Fruit fly (Drosophila melanogaster): ENCODE data around the gene CG32240.

The CG32240 gene

dm6 chr3L:4360376-4360703 is 21.1 kb downstream of the CG32240 start:
- TF ChIP-seq CG6163 (GFP tag; IDR thresholded peaks at IDR 0.05) (0 out of 3 replicates have a peak, but pooled peaks have one; percentile 16), fkh (GFP tag; optimal IDR thresholded peaks at IDR 0.05) (peak; percentile 20), CG34406 (GFP tag; optimal IDR thresholded peaks at IDR 0.05) (no peak), ss (GFP tag; optimal IDR thresholded peaks at IDR 0.05) (peak in 1 of 2 experiments; percentile 15), Eip78C (GFP tag) (peak; percentile 52), CG6854 (GFP tag; optimal IDR thresholded peaks at IDR 0.05) (peak; percentile 12), Hr4 (GFP tag; optimal IDR thresholded peaks at IDR 0.05) (no peak)

- TF ChIP-seq CG1621 (tag; optimal IDR thresholded peaks at IDR 0.05) (no peak), esn (GFP tag; optimal IDR thresholded peaks at IDR 0.05) (no peak), CG8632 (GFP tag; optimal IDR thresholded peaks at IDR 0.05) (no peak)
These were observed 21.6 kb downstream of the CG32240 start for dm6 chr3L:4359688-4360375.

dm6 chr3L:4357705-4358131 is 23.7 kb downstream of the CG32240 start:
- TF ChIP-seq Eip75B (GFP tag; optimal IDR thresholded peaks at IDR 0.05): no peak
- TF ChIP-seq CG6163 (GFP tag; IDR thresholded peaks at IDR 0.05): no peak
- TF ChIP-seq CG9139 (GFP tag; optimal IDR thresholded peaks at IDR 0.05): no peak
- TF ChIP-seq fd59A (GFP tag; optimal IDR thresholded peaks at IDR 0.05): no peak
- TF ChIP-seq cyc (GFP tag; optimal IDR thresholded peaks at IDR 0.05): no peak
- TF ChIP-seq CG15336 (GFP tag; IDR thresholded peaks at IDR 0.05): no peak
- TF ChIP-seq CG4318 (GFP tag; optimal IDR thresholded peaks at IDR 0.05): no peak
- no peak for TF ChIP-seq spab (GFP tag; optimal IDR thresholded peaks at IDR 0.05)
- TF ChIP-seq Sox102F (GFP tag; optimal IDR thresholded peaks at IDR 0.05): no peak
- no peak for TF ChIP-seq CG34406 (GFP tag; optimal IDR thresholded peaks at IDR 0.05)
- TF ChIP-seq CG31627 (GFP tag; optimal IDR thresholded peaks at IDR 0.05): no peak
- TF ChIP-seq dsx (GFP tag; optimal IDR thresholded peaks at IDR 0.05; ENCODE audit: poor library complexity, severe bottlenecking): no peak
- TF ChIP-seq Lpt (GFP tag; optimal IDR thresholded peaks at IDR 0.05): no peak
- TF ChIP-seq CG11762 (GFP tag; optimal IDR thresholded peaks at IDR 0.05; ENCODE audit: insufficient read depth): no peak
- no peak for TF ChIP-seq eg (GFP tag; IDR thresholded peaks at IDR 0.05)
- TF ChIP-seq CG10669 (GFP tag; optimal IDR thresholded peaks at IDR 0.05): no peak
- TF ChIP-seq Met (GFP tag; optimal IDR thresholded peaks at IDR 0.05): no peak
- TF ChIP-seq Sox15 (GFP tag; optimal IDR thresholded peaks at IDR 0.05): no peak
- TF ChIP-seq vri (GFP tag; optimal IDR thresholded peaks at IDR 0.05): peak; percentile 37
- TF ChIP-seq fkh (GFP tag; optimal IDR thresholded peaks at IDR 0.05): peak; percentile 51
- TF ChIP-seq Blimp-1 (GFP tag; optimal IDR thresholded peaks at IDR 0.05): no peak
- TF ChIP-seq Eip78C (GFP tag): peak; percentile 50
- no peak for TF ChIP-seq CG7368 (GFP tag; optimal IDR thresholded peaks at IDR 0.05)
- TF ChIP-seq CG3919 (GFP tag; optimal IDR thresholded peaks at IDR 0.05): no peak

- TF ChIP-seq CG3919 (GFP tag; optimal IDR thresholded peaks at IDR 0.05) (no peak), CG11762 (GFP tag; optimal IDR thresholded peaks at IDR 0.05; ENCODE audit: insufficient read depth) (no peak)
These were observed 24.4 kb downstream of the CG32240 start for dm6 chr3L:4356986-4357385.

dm6 chr3L:4354898-4355627 is 26.4 kb downstream of the CG32240 start:
- TF ChIP-seq fkh (GFP tag; optimal IDR thresholded peaks at IDR 0.05) (peak; percentile 90), svp (GFP tag) (peak; percentile 56), Eip78C (GFP tag) (peak; percentile 21), CG4318 (GFP tag; optimal IDR thresholded peaks at IDR 0.05) (no peak)
